Comparison of ENCODE assay signal across 7 worm cellular contexts in genomic region chrII:10558345-10558744, ce11.
A peak's percentile ranks its signal among the peaks of the same experiment; 100 is the strongest.
TF ChIP-seq lines count a peak whose summit lies in the region.

No protein-coding gene starts in this region.

TF ChIP-seq in whole organism, L1 larva, 84 proteins besides CTCF, POLR2A, EP300 and RAD21 (continues in another document):
- TF ChIP-seq rnt-1 (tag; optimal IDR thresholded peaks at IDR 0.05; lab: Kevin White, UChicago) = peak; percentile 85
- TF ChIP-seq mep-1 (tag; optimal IDR thresholded peaks at IDR 0.05; lab: Kevin White, UChicago) = peak; percentile 18
- TF ChIP-seq nhr-71 (tag; optimal IDR thresholded peaks at IDR 0.05; lab: Kevin White, UChicago) = peak; percentile 37
- peak in 1 of 3 experiments; percentile 2 for TF ChIP-seq dpl-1 (GFP tag; optimal IDR thresholded peaks at IDR 0.05; lab: Kevin White, UChicago)
- TF ChIP-seq Y116A8C.19 (tag; optimal IDR thresholded peaks at IDR 0.05; lab: Kevin White, UChicago; ENCODE audit: borderline replicate concordance) = no peak
- TF ChIP-seq mdl-1 (tag; optimal IDR thresholded peaks at IDR 0.05; lab: Kevin White, UChicago) = peak in 1 of 2 experiments; percentile 87
- peak; percentile 65 for TF ChIP-seq unc-130 (tag; optimal IDR thresholded peaks at IDR 0.05; lab: Kevin White, UChicago)
- TF ChIP-seq lin-13 (GFP tag; optimal IDR thresholded peaks at IDR 0.05; lab: Kevin White, UChicago) = no peak
- peak in 1 of 2 experiments; percentile 3 for TF ChIP-seq efl-1 (optimal IDR thresholded peaks at IDR 0.05; lab: Kevin White, UChicago)
- TF ChIP-seq efl-1 (GFP tag; optimal IDR thresholded peaks at IDR 0.05 in 1 of 2; lab: Kevin White, UChicago) = peak in 1 of 2 experiments; percentile 89
- TF ChIP-seq blmp-1 (tag; optimal IDR thresholded peaks at IDR 0.05; lab: Kevin White, UChicago) = no peak
- TF ChIP-seq pax-3 (tag; optimal IDR thresholded peaks at IDR 0.05; lab: Kevin White, UChicago) = no peak

TF ChIP-seq in whole organism, L2 larva, 48 proteins besides CTCF, POLR2A, EP300 and RAD21:
- no peak for TF ChIP-seq nhr-12 (tag; optimal IDR thresholded peaks at IDR 0.05; lab: Kevin White, UChicago)
- peak; percentile 20 for TF ChIP-seq nhr-6 (tag; optimal IDR thresholded peaks at IDR 0.05; lab: Kevin White, UChicago)
- TF ChIP-seq F13H6.1 (tag; optimal IDR thresholded peaks at IDR 0.05; lab: Kevin White, UChicago) = peak; percentile 45
- peak; percentile 6 to 43 for TF ChIP-seq mdl-1 (tag; optimal IDR thresholded peaks at IDR 0.05; lab: Kevin White, UChicago)
- TF ChIP-seq sma-9 (GFP tag; optimal IDR thresholded peaks at IDR 0.05; lab: Kevin White, UChicago) = peak; percentile 66
- no peak for TF ChIP-seq sma-9 (tag; optimal IDR thresholded peaks at IDR 0.05; lab: Kevin White, UChicago)
- peak; percentile 58 for TF ChIP-seq nhr-129 (tag; optimal IDR thresholded peaks at IDR 0.05; lab: Kevin White, UChicago)
- no peak for TF ChIP-seq unc-55 (GFP tag; optimal IDR thresholded peaks at IDR 0.05; lab: Kevin White, UChicago)
- TF ChIP-seq lin-11 (tag; optimal IDR thresholded peaks at IDR 0.05; lab: Kevin White, UChicago) = no peak
- no peak for TF ChIP-seq ceh-82 (tag; optimal IDR thresholded peaks at IDR 0.05; lab: Kevin White, UChicago)

TF ChIP-seq in whole organism, L3 larva, 47 proteins besides CTCF, POLR2A, EP300 and RAD21 (continues in another document):
- TF ChIP-seq ama-1 (optimal IDR thresholded peaks at IDR 0.05; lab: Kevin White, UChicago) (peak; percentile 39), nhr-77 (tag; optimal IDR thresholded peaks at IDR 0.05; lab: Kevin White, UChicago) (no peak), daf-12 (tag; optimal IDR thresholded peaks at IDR 0.05; lab: Kevin White, UChicago) (no peak), R02D3.7 (tag; optimal IDR thresholded peaks at IDR 0.05; lab: Kevin White, UChicago) (no peak), ceh-16 (tag; optimal IDR thresholded peaks at IDR 0.05; lab: Kevin White, UChicago) (no peak), nhr-11 (tag; optimal IDR thresholded peaks at IDR 0.05; lab: Kevin White, UChicago) (peak; percentile 21), skn-1 (tag; optimal IDR thresholded peaks at IDR 0.05; lab: Kevin White, UChicago) (no peak), nhr-28 (tag; optimal IDR thresholded peaks at IDR 0.05; lab: Kevin White, UChicago) (no peak), lin-39 (tag; optimal IDR thresholded peaks at IDR 0.05; lab: Kevin White, UChicago) (peak; percentile 18), elt-2 (tag; optimal IDR thresholded peaks at IDR 0.05; lab: Kevin White, UChicago) (no peak), nhr-67 (tag; optimal IDR thresholded peaks at IDR 0.05; lab: Kevin White, UChicago) (no peak), pha-4 (tag; optimal IDR thresholded peaks at IDR 0.05; lab: Kevin White, UChicago) (no peak), unc-39 (tag; optimal IDR thresholded peaks at IDR 0.05; lab: Kevin White, UChicago) (no peak), fos-1 (tag; optimal IDR thresholded peaks at IDR 0.05; lab: Kevin White, UChicago) (no peak), ztf-4 (tag; optimal IDR thresholded peaks at IDR 0.05; lab: Kevin White, UChicago) (no peak)

TF ChIP-seq in whole organism, L4 larva, 104 proteins besides CTCF, POLR2A, EP300 and RAD21:
- TF ChIP-seq nhr-11 (tag; optimal IDR thresholded peaks at IDR 0.05; lab: Kevin White, UChicago) (peak; percentile 87), zfp-2 (tag; optimal IDR thresholded peaks at IDR 0.05; lab: Kevin White, UChicago) (no peak), daf-16 (GFP tag; optimal IDR thresholded peaks at IDR 0.05; lab: Kevin White, UChicago) (peak in 1 of 2 experiments; percentile 43), daf-16 (tag; optimal IDR thresholded peaks at IDR 0.05; lab: Kevin White, UChicago) (no peak), mdl-1 (tag; optimal IDR thresholded peaks at IDR 0.05; lab: Kevin White, UChicago) (peak in 1 of 2 experiments; percentile 3), hlh-30 (tag; optimal IDR thresholded peaks at IDR 0.05; lab: Kevin White, UChicago; ENCODE audit: insufficient read depth) (peak; percentile 66), mxl-3 (GFP tag; optimal IDR thresholded peaks at IDR 0.05; lab: Kevin White, UChicago) (peak; percentile 25)

TF ChIP-seq in whole organism, late embryonic, 69 proteins besides CTCF, POLR2A, EP300 and RAD21:
- TF ChIP-seq hlh-30 (tag; optimal IDR thresholded peaks at IDR 0.05; lab: Kevin White, UChicago; ENCODE audit: insufficient read depth) (peak; percentile 50), ahr-1 (tag; optimal IDR thresholded peaks at IDR 0.05; lab: Kevin White, UChicago) (no peak)

TF ChIP-seq in whole organism, mixed stage, embryonic, 35 proteins besides CTCF, POLR2A, EP300 and RAD21:
- TF ChIP-seq hlh-1 (tag; optimal IDR thresholded peaks at IDR 0.05; lab: Kevin White, UChicago) = peak; percentile 85
- TF ChIP-seq tbx-8 (GFP tag; optimal IDR thresholded peaks at IDR 0.05; lab: Kevin White, UChicago) = no peak
- TF ChIP-seq elt-3 (tag; optimal IDR thresholded peaks at IDR 0.05; lab: Kevin White, UChicago) = no peak
- TF ChIP-seq lsy-2 (tag; optimal IDR thresholded peaks at IDR 0.05; lab: Kevin White, UChicago) = no peak
- peak; percentile 13 for TF ChIP-seq unc-62 (GFP tag; optimal IDR thresholded peaks at IDR 0.05; lab: Kevin White, UChicago)
- TF ChIP-seq snpc-4 (tag; optimal IDR thresholded peaks at IDR 0.05; lab: Kevin White, UChicago) = no peak
- no peak for TF ChIP-seq nhr-76 (tag; optimal IDR thresholded peaks at IDR 0.05; lab: Kevin White, UChicago)
- TF ChIP-seq sem-2 (GFP tag; optimal IDR thresholded peaks at IDR 0.05; lab: Kevin White, UChicago) = no peak
- no peak for TF ChIP-seq flh-1 (GFP tag; optimal IDR thresholded peaks at IDR 0.05; lab: Kevin White, UChicago)
- TF ChIP-seq mls-2 (tag; optimal IDR thresholded peaks at IDR 0.05; lab: Kevin White, UChicago) = no peak
- no peak for TF ChIP-seq drap-1 (GFP tag; optimal IDR thresholded peaks at IDR 0.05; lab: Kevin White, UChicago)
- peak; percentile 85 for TF ChIP-seq unc-120 (tag; optimal IDR thresholded peaks at IDR 0.05; lab: Kevin White, UChicago; ENCODE audit: poor library complexity, severe bottlenecking)
- no peak for TF ChIP-seq ztf-11 (tag; optimal IDR thresholded peaks at IDR 0.05; lab: Kevin White, UChicago)
- TF ChIP-seq nhr-28 (tag; optimal IDR thresholded peaks at IDR 0.05; lab: Kevin White, UChicago) = no peak

TF ChIP-seq in whole organism, young adult, 124 proteins besides CTCF, POLR2A, EP300 and RAD21:
- TF ChIP-seq ztf-3 (GFP tag; optimal IDR thresholded peaks at IDR 0.05; lab: Kevin White, UChicago) (no peak), bed-1 (GFP tag; IDR thresholded peaks at IDR 0.05; lab: Robert Waterston, UW) (no peak), K12H6.12 (tag; optimal IDR thresholded peaks at IDR 0.05; lab: Kevin White, UChicago) (peak; percentile 22), let-526 (GFP tag; IDR thresholded peaks at IDR 0.05; lab: Robert Waterston, UW) (no peak), F57C9.4 (tag; optimal IDR thresholded peaks at IDR 0.05; lab: Kevin White, UChicago) (no peak)
TF ChIP-seq in whole organism, young adult: peak in this region for 1.
